Fruit fly (Drosophila melanogaster): Measurements from ENCODE around the gene by.
A peak's percentile ranks its signal among the peaks of the same experiment; 100 is the strongest.

The by gene

dm6 chr3R:9534125-9534496, 1.3 kb upstream of the by start (continued):
- no peak for TF ChIP-seq hb (GFP tag; IDR thresholded peaks at IDR 0.05; ENCODE audit: partially characterized antibody)
- TF ChIP-seq vvl (GFP tag; IDR thresholded peaks at IDR 0.05): peak; percentile 97
- TF ChIP-seq Drgx (GFP tag; IDR thresholded peaks at IDR 0.05): peak; percentile 93
- TF ChIP-seq Dip2 (GFP tag; IDR thresholded peaks at IDR 0.05): no peak; the same call in 1 of the 2 replicates
- no peak for TF ChIP-seq CG10543 (GFP tag; optimal IDR thresholded peaks at IDR 0.05)
- TF ChIP-seq BtbVII (GFP tag; optimal IDR thresholded peaks at IDR 0.05): peak; percentile 85
- peak; percentile 87; the same call in 1 of the 2 replicates for TF ChIP-seq Rfx (GFP tag; IDR thresholded peaks at IDR 0.05)
- peak; percentile 89 for TF ChIP-seq CG12155 (GFP tag; optimal IDR thresholded peaks at IDR 0.05)
- TF ChIP-seq ranshi (GFP tag; IDR thresholded peaks at IDR 0.05): peak; percentile 93
- peak; percentile 93 for TF ChIP-seq CG2875 (GFP tag; optimal IDR thresholded peaks at IDR 0.05)
- TF ChIP-seq CG1233 (GFP tag; optimal IDR thresholded peaks at IDR 0.05): peak; percentile 88
- peak; percentile 53; the same call in 1 of the 2 replicates for TF ChIP-seq rib (GFP tag; IDR thresholded peaks at IDR 0.05)
- peak; percentile 84 for TF ChIP-seq crc (GFP tag; optimal IDR thresholded peaks at IDR 0.05)
- peak; percentile 91 for TF ChIP-seq CG6689 (GFP tag; IDR thresholded peaks at IDR 0.05)
- peak; percentile 90 for TF ChIP-seq CHES-1-like (GFP tag; optimal IDR thresholded peaks at IDR 0.05)
- peak; percentile 82 for TF ChIP-seq CG10431 (GFP tag; optimal IDR thresholded peaks at IDR 0.05)
- peak; percentile 84 for TF ChIP-seq pb (GFP tag; optimal IDR thresholded peaks at IDR 0.05)
- peak; percentile 84 for TF ChIP-seq wdn (GFP tag; IDR thresholded peaks at IDR 0.05)
- peak; percentile 94 for TF ChIP-seq tap (tag; optimal IDR thresholded peaks at IDR 0.05)
- peak; percentile 72 for TF ChIP-seq psq (GFP tag; optimal IDR thresholded peaks at IDR 0.05)
- no peak for TF ChIP-seq Deaf1 (tag; optimal IDR thresholded peaks at IDR 0.05)
- TF ChIP-seq Eip74EF (GFP tag; optimal IDR thresholded peaks at IDR 0.05): peak in 1 of 2 experiments; percentile 95
- peak; percentile 87 for TF ChIP-seq CG7372 (GFP tag; IDR thresholded peaks at IDR 0.05)
- TF ChIP-seq ro (GFP tag; IDR thresholded peaks at IDR 0.05): peak; percentile 61
- peak; percentile 78 for TF ChIP-seq Fer1 (GFP tag; optimal IDR thresholded peaks at IDR 0.05)

dm6 chr3R:9533181-9534124, 642 bp upstream of the by start:
- peak; percentile 33; the same call in 1 of the 2 replicates for TF ChIP-seq CG17612 (GFP tag; IDR thresholded peaks at IDR 0.05)
- TF ChIP-seq Lpt (GFP tag; optimal IDR thresholded peaks at IDR 0.05): no peak
- TF ChIP-seq Drgx (GFP tag; IDR thresholded peaks at IDR 0.05): peak; percentile 91
- TF ChIP-seq pros (GFP tag; optimal IDR thresholded peaks at IDR 0.05): peak; percentile 99
- peak; percentile 88 for TF ChIP-seq tap (tag; optimal IDR thresholded peaks at IDR 0.05)
- TF ChIP-seq CG12769 (tag; optimal IDR thresholded peaks at IDR 0.05): peak; percentile 89
- TF ChIP-seq unpg (GFP tag; optimal IDR thresholded peaks at IDR 0.05): peak; percentile 91
- peak; percentile 82; the same call in 1 of the 2 replicates for TF ChIP-seq ro (GFP tag; IDR thresholded peaks at IDR 0.05)
- peak; percentile 99 for TF ChIP-seq org-1 (GFP tag; optimal IDR thresholded peaks at IDR 0.05)
- peak; percentile 72 for TF ChIP-seq p53 (GFP tag; optimal IDR thresholded peaks at IDR 0.05)
- TF ChIP-seq grau (tag; optimal IDR thresholded peaks at IDR 0.05): peak; percentile 95
- TF ChIP-seq NFAT (GFP tag; IDR thresholded peaks at IDR 0.05): peak; percentile 56
- TF ChIP-seq HLH3B (GFP tag; IDR thresholded peaks at IDR 0.05): peak; percentile 72
- TF ChIP-seq zfh1 (GFP tag; IDR thresholded peaks at IDR 0.05): peak; percentile 83
- peak; percentile 98 for TF ChIP-seq odd (GFP tag; optimal IDR thresholded peaks at IDR 0.05)
- peak; percentile 98 for TF ChIP-seq gem (tag; optimal IDR thresholded peaks at IDR 0.05)
- peak; percentile 96 for TF ChIP-seq CG2712 (tag; optimal IDR thresholded peaks at IDR 0.05)
- peak; percentile 83 to 96 for TF ChIP-seq bsh (GFP tag; optimal IDR thresholded peaks at IDR 0.05)
- peak; percentile 66 for TF ChIP-seq da (GFP tag; optimal IDR thresholded peaks at IDR 0.05)
- TF ChIP-seq CG34224 (GFP tag; IDR thresholded peaks at IDR 0.05; ENCODE audit: partially characterized antibody): no peak; the same call in 2 of the 3 replicates
- TF ChIP-seq CG4854 (GFP tag; optimal IDR thresholded peaks at IDR 0.05): peak; percentile 93
- TF ChIP-seq cg (GFP tag; optimal IDR thresholded peaks at IDR 0.05): no peak
- peak; percentile 98 for TF ChIP-seq CG10543 (GFP tag; optimal IDR thresholded peaks at IDR 0.05)
- peak; percentile 92 for TF ChIP-seq CHES-1-like (GFP tag; optimal IDR thresholded peaks at IDR 0.05)
- TF ChIP-seq gt (GFP tag; IDR thresholded peaks at IDR 0.05): peak; percentile 48; the same call in 1 of the 2 replicates
- peak; percentile 75 for TF ChIP-seq CG17912 (GFP tag; optimal IDR thresholded peaks at IDR 0.05)
- TF ChIP-seq Fer3 (tag; optimal IDR thresholded peaks at IDR 0.05): peak; percentile 89
